Worm (Caenorhabditis elegans) whole organism, late embryonic: ENCODE measurements around the gene R05C11.2.
"Not testable (repeated sequence)": the region's sequence is repeated elsewhere in the genome, so short reads cannot be mapped to it uniquely, and the experiment has no call there.

Experiments
- C38D4.7 ChIP-seq: fragments of 200-800 bp; sonication (Bioruptor generic); optimal IDR thresholded peaks from 2 replicates; lab custom pipeline; 2018; ENCODE audit warnings: mild to moderate bottlenecking, missing genetic modification characterization, moderate library complexity, missing compliant biosample characterization
- F13H6.1 ChIP-seq: sonication (generic microtip); optimal IDR thresholded peaks from 2 replicates; lab custom pipeline; 2016; ENCODE audit warnings: missing genetic modification characterization, missing compliant biosample characterization
- T23F11.4 ChIP-seq: fragments of 200-800 bp; sonication (Bioruptor generic); optimal IDR thresholded peaks from 2 replicates; lab custom pipeline; 2018; ENCODE audit warnings: mild to moderate bottlenecking, missing genetic modification characterization, missing compliant biosample characterization
- ahr-1 ChIP-seq: sonication (generic microtip); optimal IDR thresholded peaks from 2 replicates; lab custom pipeline; 2016; ENCODE audit warnings: missing genetic modification characterization, missing compliant biosample characterization
- ama-1 ChIP-seq: fragments of 150-350 bp; optimal IDR thresholded peaks from 2 replicates; lab custom pipeline; 2014
- ceh-14 ChIP-seq: sonication (generic microtip); optimal IDR thresholded peaks from 2 replicates; lab custom pipeline; 2016; ENCODE audit warnings: missing genotype, missing genetic modification characterization, missing compliant biosample characterization
- ceh-18 ChIP-seq: sonication (generic microtip); optimal IDR thresholded peaks from 2 replicates; lab custom pipeline; 2016; ENCODE audit warnings: missing genetic modification characterization, missing compliant biosample characterization
- ceh-19 ChIP-seq: fragments of 200-800 bp; sonication (Bioruptor generic); optimal IDR thresholded peaks from 2 replicates; lab custom pipeline; 2018; ENCODE audit warnings: mild to moderate bottlenecking, missing genetic modification characterization, missing compliant biosample characterization
- ceh-2 ChIP-seq: sonication (generic microtip); optimal IDR thresholded peaks from 2 replicates; lab custom pipeline; 2016; ENCODE audit warnings: missing genotype, missing genetic modification characterization, missing compliant biosample characterization
- ceh-22 ChIP-seq: sonication (generic microtip); optimal IDR thresholded peaks from 2 replicates; lab custom pipeline; 2017; ENCODE audit warnings: missing biosample characterization, missing genetic modification characterization
- ceh-31 ChIP-seq: sonication (generic microtip); optimal IDR thresholded peaks from 2 replicates; lab custom pipeline; 2016; ENCODE audit warnings: missing genetic modification characterization, missing compliant biosample characterization
- ceh-45 ChIP-seq: fragments of 200-800 bp; sonication (Bioruptor generic); IDR thresholded peaks from 2 replicates; pipeline ENCODE4 v1.3.6; 2022; ENCODE audit warnings: missing genetic modification reagents, missing genetic modification characterization, missing compliant biosample characterization
- ceh-48 ChIP-seq: sonication (generic microtip); optimal IDR thresholded peaks from 2 replicates; lab custom pipeline; 2016; ENCODE audit warnings: missing genetic modification characterization, inconsistent platforms, missing compliant biosample characterization
- ceh-6 ChIP-seq: fragments of 200-800 bp; sonication (Bioruptor generic); optimal IDR thresholded peaks from 2 replicates; lab custom pipeline; 2018; ENCODE audit warnings: mild to moderate bottlenecking, missing genetic modification characterization, missing compliant biosample characterization
- ceh-9 ChIP-seq: sonication (generic microtip); optimal IDR thresholded peaks from 2 replicates; lab custom pipeline; 2016; ENCODE audit warnings: mild to moderate bottlenecking, missing genetic modification characterization, inconsistent platforms, missing compliant biosample characterization
- che-1 ChIP-seq: sonication (generic microtip); optimal IDR thresholded peaks from 2 replicates; lab custom pipeline; 2016; ENCODE audit warnings: mild to moderate bottlenecking, missing genetic modification characterization, missing compliant biosample characterization
- dmd-4 ChIP-seq: sonication (generic microtip); optimal IDR thresholded peaks from 2 replicates; lab custom pipeline; 2016; ENCODE audit warnings: borderline replicate concordance, missing genetic modification characterization, missing compliant biosample characterization
- dve-1 ChIP-seq: sonication (generic microtip); optimal IDR thresholded peaks from 2 replicates; lab custom pipeline; 2017; ENCODE audit warnings: antibody characterized with exemption, mild to moderate bottlenecking, missing genetic modification characterization, missing compliant biosample characterization
- elt-2 ChIP-seq: sonication (generic microtip); optimal IDR thresholded peaks from 2 replicates; lab custom pipeline; 2016; ENCODE audit warnings: missing genetic modification reagents, missing genetic modification characterization, missing compliant biosample characterization
- elt-4 ChIP-seq: sonication (generic microtip); optimal IDR thresholded peaks from 2 replicates; lab custom pipeline; 2016; ENCODE audit warnings: missing genetic modification characterization, missing compliant biosample characterization
- ets-4 ChIP-seq: sonication (generic microtip); optimal IDR thresholded peaks from 2 replicates; lab custom pipeline; 2016; ENCODE audit warnings: missing genetic modification characterization, missing compliant biosample characterization
- fkh-10 ChIP-seq: fragments of 150-350 bp; optimal IDR thresholded peaks from 2 replicates; lab custom pipeline; 2014; ENCODE audit warnings: missing biosample characterization, missing genetic modification reagents, missing genetic modification characterization
- fkh-6 ChIP-seq: sonication (generic microtip); optimal IDR thresholded peaks from 2 replicates; lab custom pipeline; 2016; ENCODE audit warnings: missing genetic modification characterization, missing compliant biosample characterization
- gmeb-2 ChIP-seq: sonication (generic microtip); optimal IDR thresholded peaks from 2 replicates; lab custom pipeline; 2016; ENCODE audit warnings: missing genetic modification characterization, inconsistent platforms, missing compliant biosample characterization
- hlh-30 ChIP-seq: sonication (generic microtip); optimal IDR thresholded peaks from 2 replicates; lab custom pipeline; 2017; ENCODE audit warnings: antibody characterized with exemption, missing genetic modification characterization, missing compliant biosample characterization; ENCODE audit not compliant: insufficient read depth
- hlh-6 ChIP-seq: sonication (generic microtip); optimal IDR thresholded peaks from 2 replicates; lab custom pipeline; 2016; ENCODE audit warnings: missing genotype, missing genetic modification characterization, missing compliant biosample characterization
- hlh-8 ChIP-seq: sonication (generic microtip); optimal IDR thresholded peaks from 2 replicates; lab custom pipeline; 2016; ENCODE audit warnings: missing genotype, missing genetic modification characterization, missing compliant biosample characterization
- lim-6 ChIP-seq: sonication (generic microtip); optimal IDR thresholded peaks from 2 replicates; lab custom pipeline; 2016; ENCODE audit warnings: missing genetic modification characterization, missing compliant biosample characterization
- madf-2 ChIP-seq: sonication (generic microtip); optimal IDR thresholded peaks from 2 replicates; lab custom pipeline; 2017; ENCODE audit warnings: missing genetic modification characterization, missing compliant biosample characterization
- mec-3 ChIP-seq: sonication (generic microtip); optimal IDR thresholded peaks from 2 replicates; lab custom pipeline; 2016; ENCODE audit warnings: borderline replicate concordance, missing genetic modification characterization, missing compliant biosample characterization
- nfya-1 ChIP-seq: sonication (generic microtip); optimal IDR thresholded peaks from 2 replicates; lab custom pipeline; 2017; ENCODE audit warnings: missing genetic modification characterization, mild to moderate bottlenecking, missing compliant biosample characterization, antibody characterized with exemption, moderate library complexity
- odd-2 ChIP-seq: sonication (generic microtip); optimal IDR thresholded peaks from 2 replicates; lab custom pipeline; 2017; ENCODE audit warnings: antibody characterized with exemption, mild to moderate bottlenecking, missing genetic modification characterization, missing compliant biosample characterization
- pag-3 ChIP-seq: sonication (generic microtip); optimal IDR thresholded peaks from 2 replicates; lab custom pipeline; 2016; ENCODE audit warnings: missing compliant biosample characterization, missing genetic modification characterization, borderline replicate concordance
- pat-9 ChIP-seq: fragments of 200-800 bp; sonication (Bioruptor generic); optimal IDR thresholded peaks from 2 replicates; lab custom pipeline; 2018; ENCODE audit warnings: mild to moderate bottlenecking, missing genetic modification characterization, moderate library complexity, missing compliant biosample characterization
- pax-1 ChIP-seq: fragments of 150-350 bp; optimal IDR thresholded peaks from 2 replicates; lab custom pipeline; 2014; ENCODE audit warnings: missing biosample characterization, missing genetic modification characterization
- pha-2 ChIP-seq: sonication (generic microtip); optimal IDR thresholded peaks from 2 replicates; lab custom pipeline; 2017; ENCODE audit warnings: mild to moderate bottlenecking, missing genetic modification characterization, missing compliant biosample characterization
- pha-4 ChIP-seq: fragments of 150-350 bp; optimal IDR thresholded peaks from 2 replicates; lab custom pipeline; 2018; ENCODE audit warnings: missing biosample characterization, missing genetic modification reagents, missing genetic modification characterization
- pros-1 ChIP-seq: fragments of 150-350 bp; optimal IDR thresholded peaks from 2 replicates; lab custom pipeline; 2014; ENCODE audit warnings: missing biosample characterization, missing genetic modification reagents, missing genetic modification characterization
- ref-2 ChIP-seq: sonication (generic microtip); optimal IDR thresholded peaks from 2 replicates; lab custom pipeline; 2016; ENCODE audit warnings: missing genetic modification characterization, missing compliant biosample characterization
- rnt-1 ChIP-seq: sonication (generic microtip); optimal IDR thresholded peaks from 2 replicates; lab custom pipeline; 2016; ENCODE audit warnings: missing genetic modification characterization, missing compliant biosample characterization
- sox-2 ChIP-seq: fragments of 200-800 bp; sonication (Bioruptor generic); IDR thresholded peaks from 2 replicates; pipeline ENCODE4 v1.3.6; 2022; ENCODE audit warnings: missing genetic modification reagents, missing genetic modification characterization, missing compliant biosample characterization
- tbx-7 ChIP-seq: sonication (generic microtip); optimal IDR thresholded peaks from 2 replicates; lab custom pipeline; 2016; ENCODE audit warnings: missing genotype, missing genetic modification characterization, missing compliant biosample characterization
- unc-3 ChIP-seq, 2 experiments: fragments of 200-800 bp in 1 of 2; sonication (Bioruptor generic) in 1 of 2; sonication (generic microtip) in 1 of 2; conservative IDR thresholded peaks in 1 of 2; optimal IDR thresholded peaks in 1 of 2; 2 replicates each; pipeline versions ENCODE4 v1.3.6 to Lab custom; 2016 to 2022; ENCODE audit warnings: missing compliant biosample characterization in 2 of 2, missing genetic modification characterization in 2 of 2, missing genetic modification reagents in 1 of 2
- unc-42 ChIP-seq: sonication (generic microtip); optimal IDR thresholded peaks from 2 replicates; lab custom pipeline; 2016; ENCODE audit warnings: missing genotype, missing genetic modification characterization, missing compliant biosample characterization
- unc-55 ChIP-seq: sonication (generic microtip); optimal IDR thresholded peaks from 2 replicates; lab custom pipeline; 2017; ENCODE audit warnings: missing biosample characterization, missing genetic modification reagents, missing genetic modification characterization
- ztf-16 ChIP-seq: sonication (generic microtip); optimal IDR thresholded peaks from 2 replicates; lab custom pipeline; 2017; ENCODE audit warnings: missing genetic modification characterization, missing compliant biosample characterization

Gene R05C11.2

ce11 chrIV:2053591-2053990 lies 5.3 kb downstream of the R05C11.2 start:
- TF ChIP-seq ref-2, result no peak
- TF ChIP-seq ceh-22 (tag; lab: Kevin White, UChicago), result no peak
- TF ChIP-seq pag-3 (tag; lab: Kevin White, UChicago), result no peak
- no peak for TF ChIP-seq madf-2 (tag; lab: Kevin White, UChicago)
- TF ChIP-seq ceh-18 (tag; lab: Kevin White, UChicago), result peak; percentile 34
- TF ChIP-seq odd-2 (tag; lab: Kevin White, UChicago), result no peak
- TF ChIP-seq lim-6 (tag; lab: Kevin White, UChicago), result no peak
- TF ChIP-seq sox-2, result no peak
- TF ChIP-seq nfya-1, result no peak
- peak; percentile 18 for TF ChIP-seq fkh-10
- TF ChIP-seq unc-42, result peak; percentile 98
- no peak for TF ChIP-seq unc-55 (GFP tag; lab: Kevin White, UChicago)
- no peak for TF ChIP-seq C38D4.7 (GFP tag; lab: Kevin White, UChicago)
- TF ChIP-seq pat-9, result no peak
- no peak for TF ChIP-seq tbx-7 (tag; lab: Kevin White, UChicago)
- no peak for TF ChIP-seq ceh-45 (GFP tag; lab: Robert Waterston, UW)

DNA sequence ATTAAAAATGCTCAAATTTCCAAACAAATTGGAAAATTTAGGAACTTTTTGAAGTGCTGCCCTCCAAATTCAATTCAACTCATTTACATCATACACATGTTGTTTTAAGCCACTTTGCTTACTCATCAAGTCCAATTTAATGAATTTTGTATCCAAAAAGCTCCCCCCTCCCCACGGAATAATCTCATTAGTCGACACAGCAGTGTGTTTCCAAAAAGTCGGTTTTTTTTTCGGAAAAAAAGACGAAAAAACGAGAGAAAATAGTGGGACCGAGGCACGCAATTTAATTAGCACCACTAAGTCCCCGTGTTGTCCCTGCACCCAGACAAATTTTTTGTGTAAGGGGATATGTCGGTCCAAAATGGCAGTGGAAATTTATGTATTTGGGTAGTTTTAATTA lies 6.6 kb downstream of the R05C11.2 start:
- TF ChIP-seq T23F11.4 (GFP tag; lab: Kevin White, UChicago), result no peak
- TF ChIP-seq ceh-31, result peak; percentile 53
- TF ChIP-seq ahr-1 (tag; lab: Kevin White, UChicago), result no peak
- peak; percentile 99 for TF ChIP-seq unc-42
- peak; percentile 81 for TF ChIP-seq ceh-14 (tag; lab: Kevin White, UChicago)
- TF ChIP-seq, all 69 proteins: peak for 3

DNA sequence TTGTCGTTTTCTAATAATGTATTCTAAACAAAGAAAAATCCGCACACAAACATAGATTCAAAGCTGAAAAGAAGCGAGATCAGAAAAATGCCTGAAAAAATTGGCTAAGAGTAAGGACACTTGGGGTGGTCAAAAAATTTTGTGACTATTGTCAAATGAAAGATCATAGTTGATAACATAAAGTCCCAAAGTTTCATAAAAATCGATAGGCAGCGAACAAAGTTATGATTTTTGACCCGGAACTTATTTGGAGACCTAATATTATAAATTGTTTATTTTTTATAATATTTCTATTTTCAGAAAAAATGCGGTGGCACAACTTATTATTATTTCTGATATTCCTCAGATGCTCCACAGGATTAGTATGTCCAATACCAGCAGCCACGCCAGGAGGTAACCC lies 7.7 kb downstream of the R05C11.2 start, which contains the start of gene R05C11.4:
Gene R05C11.4 (plus strand): TSS at position 301 of the 400 bp plus-strand sequence.
- TF ChIP-seq ama-1 (lab: Kevin White, UChicago); hlh-6; pros-1 (tag; lab: Kevin White, UChicago): not testable (repeated sequence)

- no peak for TF ChIP-seq unc-3 (GFP tag; conservative IDR thresholded peaks at IDR 0.05; lab: Robert Waterston, UW)
- TF ChIP-seq unc-3 (tag; optimal IDR thresholded peaks at IDR 0.05; lab: Kevin White, UChicago), result peak; percentile 31
- TF ChIP-seq hlh-30 (tag; lab: Kevin White, UChicago), result no peak
- no peak for TF ChIP-seq ceh-9 (tag; lab: Kevin White, UChicago)
- TF ChIP-seq ztf-16 (tag; lab: Kevin White, UChicago), result no peak
- no peak for TF ChIP-seq odd-2 (tag; lab: Kevin White, UChicago)
- peak; percentile 91 for TF ChIP-seq ceh-18 (tag; lab: Kevin White, UChicago)
- peak; percentile 79 for TF ChIP-seq unc-42
- TF ChIP-seq dmd-4 (tag; lab: Kevin White, UChicago), result peak; percentile 65
- no peak for TF ChIP-seq elt-2 (tag; lab: Kevin White, UChicago)
- peak; percentile 51 for TF ChIP-seq pros-1 (tag; lab: Kevin White, UChicago)
- no peak for TF ChIP-seq T23F11.4 (GFP tag; lab: Kevin White, UChicago)
- TF ChIP-seq ceh-14 (tag; lab: Kevin White, UChicago), result peak; percentile 93
- TF ChIP-seq pha-4 (tag; lab: Kevin White, UChicago), result no peak
- TF ChIP-seq F13H6.1 (tag; lab: Kevin White, UChicago), result peak; percentile 47
- peak; percentile 25 for TF ChIP-seq ceh-19 (GFP tag; lab: Kevin White, UChicago)
- TF ChIP-seq ceh-6, result no peak
- TF ChIP-seq che-1 (tag; lab: Kevin White, UChicago), result peak; percentile 11
- TF ChIP-seq pha-2 (tag; lab: Kevin White, UChicago), result peak; percentile 34
- peak; percentile 9 for TF ChIP-seq ets-4 (tag; lab: Kevin White, UChicago)
- no peak for TF ChIP-seq gmeb-2 (tag; lab: Kevin White, UChicago)
- no peak for TF ChIP-seq mec-3 (tag; lab: Kevin White, UChicago)
- TF ChIP-seq ref-2, result peak; percentile 77
- TF ChIP-seq hlh-8, result peak; percentile 74
- TF ChIP-seq ama-1 (lab: Kevin White, UChicago), result no peak
- TF ChIP-seq elt-4 (tag; lab: Kevin White, UChicago), result no peak
- TF ChIP-seq ceh-2 (tag; lab: Kevin White, UChicago), result peak; percentile 12
- no peak for TF ChIP-seq tbx-7 (tag; lab: Kevin White, UChicago)
- TF ChIP-seq fkh-6 (tag; lab: Kevin White, UChicago), result no peak
- TF ChIP-seq dve-1, result peak; percentile 72
- TF ChIP-seq madf-2 (tag; lab: Kevin White, UChicago), result peak; percentile 17
- peak; percentile 70 for TF ChIP-seq rnt-1 (tag; lab: Kevin White, UChicago)
- no peak for TF ChIP-seq pax-1
- peak; percentile 17 for TF ChIP-seq ceh-48 (tag; lab: Kevin White, UChicago)
Observed at ce11 chrIV:2048839-2049238, 10.1 kb downstream of the R05C11.2 start.
